Worm (Caenorhabditis elegans): ENCODE results near the gene B0244.5.

ce11 chrIII:5732925-5733324, 11.8 kb upstream of the B0244.5 start, which contains the start of gene B0244.17:
- TF ChIP-seq mdl-1 (tag; optimal IDR thresholded peaks at IDR 0.05) (no peak), ces-1 (GFP tag; optimal IDR thresholded peaks at IDR 0.05) (no peak), nhr-237 (tag; optimal IDR thresholded peaks at IDR 0.05) (no peak), lir-3 (tag; optimal IDR thresholded peaks at IDR 0.05; ENCODE audit: poor library complexity) (no peak), ztf-11 (tag; optimal IDR thresholded peaks at IDR 0.05) (no peak), nhr-90 (tag; optimal IDR thresholded peaks at IDR 0.05; ENCODE audit: poor library complexity) (no peak), aly-2 (tag; optimal IDR thresholded peaks at IDR 0.05) (no peak), fkh-10 (GFP tag; optimal IDR thresholded peaks at IDR 0.05) (no peak), snpc-4 (tag; optimal IDR thresholded peaks at IDR 0.05) (no peak), nhr-85 (tag) (no peak), ztf-4 (tag; optimal IDR thresholded peaks at IDR 0.05) (no peak)
